Worm (Caenorhabditis elegans) whole organism, early embryonic: ENCODE data around the gene tald-1.
A peak's percentile ranks its signal among the peaks of the same experiment; 100 is the strongest.

Experiments
- B0310.2 ChIP-seq: sonication (generic microtip); optimal IDR thresholded peaks from 2 replicates; lab custom pipeline; 2016; ENCODE audit warnings: mild to moderate bottlenecking, missing genetic modification characterization, missing compliant biosample characterization
- F13C5.2 ChIP-seq: sonication (generic microtip); optimal IDR thresholded peaks from 2 replicates; lab custom pipeline; 2017; ENCODE audit warnings: mild to moderate bottlenecking, missing genetic modification characterization, inconsistent platforms, missing compliant biosample characterization
- aly-1 ChIP-seq: sonication (generic microtip); optimal IDR thresholded peaks from 2 replicates; lab custom pipeline; 2016; ENCODE audit warnings: missing genetic modification characterization, missing compliant biosample characterization
- ama-1 ChIP-seq: fragments of 150-350 bp; optimal IDR thresholded peaks from 2 replicates; lab custom pipeline; 2014
- ceh-13 ChIP-seq: fragments of 200-800 bp; sonication (Bioruptor generic); optimal IDR thresholded peaks from 2 replicates; lab custom pipeline; 2018; ENCODE audit warnings: mild to moderate bottlenecking, missing genetic modification characterization, missing compliant biosample characterization
- ceh-36 ChIP-seq: sonication (generic microtip); optimal IDR thresholded peaks from 2 replicates; lab custom pipeline; 2016; ENCODE audit warnings: missing genetic modification characterization, inconsistent platforms, missing compliant biosample characterization
- ets-7 ChIP-seq: sonication (generic microtip); optimal IDR thresholded peaks from 2 replicates; lab custom pipeline; 2016; ENCODE audit warnings: missing genotype, missing genetic modification characterization, missing compliant biosample characterization
- flt-1 ChIP-seq: fragments of 200-800 bp; sonication (Bioruptor generic); IDR thresholded peaks from 2 replicates; pipeline ENCODE4 v1.3.6; 2022; ENCODE audit warnings: missing genetic modification characterization, missing compliant biosample characterization
- hmbx-1 ChIP-seq: sonication (generic microtip); optimal IDR thresholded peaks from 2 replicates; lab custom pipeline; 2016; ENCODE audit warnings: mild to moderate bottlenecking, missing genetic modification characterization, missing compliant biosample characterization
- hmg-4 ChIP-seq: fragments of 200-800 bp; sonication (Bioruptor generic); optimal IDR thresholded peaks from 2 replicates; lab custom pipeline; 2018; ENCODE audit warnings: mild to moderate bottlenecking, missing genetic modification characterization, missing compliant biosample characterization
- hnd-1 ChIP-seq: sonication (generic microtip); optimal IDR thresholded peaks from 2 replicates; lab custom pipeline; 2016; ENCODE audit warnings: missing genetic modification characterization, missing compliant biosample characterization
- pes-1 ChIP-seq: fragments of 200-800 bp; sonication (Bioruptor generic); IDR thresholded peaks from 2 replicates; pipeline ENCODE4 v1.3.6; 2022; ENCODE audit warnings: missing genetic modification reagents, missing genetic modification characterization, missing compliant biosample characterization
- scrt-1 ChIP-seq: fragments of 200-800 bp; sonication (Bioruptor generic); IDR thresholded peaks from 2 replicates; pipeline ENCODE4 v1.3.6; 2022; ENCODE audit warnings: missing genetic modification characterization, missing compliant biosample characterization
- sea-1 ChIP-seq: fragments of 200-800 bp; sonication (Bioruptor generic); conservative IDR thresholded peaks from 2 replicates; pipeline ENCODE4 v1.3.6; 2022; ENCODE audit warnings: missing genetic modification characterization, missing compliant biosample characterization
- tbx-11 ChIP-seq: fragments of 200-800 bp; sonication (Bioruptor generic); IDR thresholded peaks from 2 replicates; pipeline ENCODE4 v1.3.6; 2022; ENCODE audit warnings: missing genetic modification characterization, missing compliant biosample characterization
- tbx-37 ChIP-seq: fragments of 200-800 bp; sonication (Bioruptor generic); conservative IDR thresholded peaks from 2 replicates; pipeline ENCODE4 v1.3.6; 2022; ENCODE audit warnings: missing genetic modification reagents, missing genetic modification characterization, missing compliant biosample characterization
- tra-4 ChIP-seq: sonication (generic microtip); optimal IDR thresholded peaks from 2 replicates; lab custom pipeline; 2017; ENCODE audit warnings: missing genetic modification characterization, missing compliant biosample characterization

The tald-1 gene

DNA sequence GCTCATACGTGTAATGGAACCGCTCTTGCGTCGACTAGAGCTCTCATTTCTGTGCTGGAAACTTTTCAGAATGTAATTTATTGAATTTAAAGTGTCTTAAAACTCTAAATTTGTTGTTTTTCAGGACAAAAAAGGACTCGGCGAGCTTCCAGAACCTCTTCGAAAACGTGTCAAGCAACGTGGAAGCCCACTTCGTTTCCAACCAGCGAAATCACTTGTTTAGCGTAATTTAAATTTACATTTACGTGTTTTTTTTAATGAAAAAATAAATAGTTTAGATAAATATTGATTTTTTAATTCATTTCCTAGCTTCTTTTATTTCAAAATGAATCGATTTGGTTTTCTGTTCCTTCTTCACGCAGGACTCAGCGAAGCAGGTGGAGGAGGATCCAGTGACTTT lies 26.8 kb upstream of the tald-1 start, which contains the start of gene F55F10.3:
TSS of gene F55F10.3 (plus strand) at position 301 of the 400 bp plus-strand sequence.
- TF ChIP-seq scrt-1 (GFP tag; lab: Robert Waterston, UW) = no peak
- no peak for TF ChIP-seq hmbx-1 (tag; lab: Kevin White, UChicago)
- no peak for TF ChIP-seq ets-7 (tag; lab: Kevin White, UChicago)
- TF ChIP-seq aly-1 (tag; lab: Kevin White, UChicago) = no peak
- TF ChIP-seq F13C5.2 (tag; lab: Kevin White, UChicago) = no peak
- no peak for TF ChIP-seq flt-1
- TF ChIP-seq ceh-13 (GFP tag; lab: Kevin White, UChicago) = no peak
- TF ChIP-seq hnd-1 (tag; lab: Kevin White, UChicago) = no peak
- TF ChIP-seq ceh-36 (tag; lab: Kevin White, UChicago) = no peak
- no peak for TF ChIP-seq tra-4 (tag; lab: Kevin White, UChicago)
- no peak for TF ChIP-seq tbx-11
- no peak for TF ChIP-seq ama-1
- TF ChIP-seq pes-1 (GFP tag; lab: Robert Waterston, UW) = no peak
- TF ChIP-seq tbx-37 (GFP tag; lab: Robert Waterston, UW) = no peak
- no peak for TF ChIP-seq sea-1
- TF ChIP-seq B0310.2 (tag; lab: Kevin White, UChicago) = no peak
- no peak for TF ChIP-seq hmg-4 (GFP tag; lab: Kevin White, UChicago)

DNA sequence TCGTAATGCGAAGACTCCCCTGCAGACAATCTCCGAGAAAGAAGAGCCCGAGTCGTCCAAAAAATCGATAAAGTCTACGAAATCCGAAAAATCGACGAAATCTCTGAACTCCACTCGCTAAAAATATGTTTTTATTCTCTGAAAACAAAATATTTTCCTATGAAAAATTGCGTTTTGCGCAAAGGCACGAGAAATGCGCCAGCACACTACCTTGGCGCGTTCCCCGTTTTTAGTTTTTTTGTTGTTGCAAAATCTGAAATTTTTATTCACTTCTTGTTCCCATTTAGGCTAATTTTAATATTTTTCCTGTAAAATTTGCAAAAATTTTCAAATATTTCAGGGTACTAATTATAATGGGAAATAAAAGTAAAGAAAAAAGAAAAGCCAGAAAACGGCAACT lies 26.0 kb upstream of the tald-1 start, which contains the start of gene F55F10.1:
TSS of gene F55F10.1 (plus strand) at position 341 of the 400 bp plus-strand sequence.
- TF ChIP-seq scrt-1 (GFP tag; lab: Robert Waterston, UW) (no peak), ceh-13 (GFP tag; lab: Kevin White, UChicago) (no peak), ceh-36 (tag; lab: Kevin White, UChicago) (no peak), tra-4 (tag; lab: Kevin White, UChicago) (no peak), ets-7 (tag; lab: Kevin White, UChicago) (no peak), F13C5.2 (tag; lab: Kevin White, UChicago) (no peak), tbx-37 (GFP tag; lab: Robert Waterston, UW) (no peak), ama-1 (no peak), hmg-4 (GFP tag; lab: Kevin White, UChicago) (no peak), flt-1 (no peak), aly-1 (tag; lab: Kevin White, UChicago) (no peak), hmbx-1 (tag; lab: Kevin White, UChicago) (no peak), sea-1 (no peak), pes-1 (GFP tag; lab: Robert Waterston, UW) (no peak), tbx-11 (no peak), hnd-1 (tag; lab: Kevin White, UChicago) (no peak), B0310.2 (tag; lab: Kevin White, UChicago) (no peak)

- TF ChIP-seq F13C5.2 (tag; lab: Kevin White, UChicago) (no peak), aly-1 (tag; lab: Kevin White, UChicago) (no peak), sea-1 (no peak), flt-1 (no peak), tbx-37 (GFP tag; lab: Robert Waterston, UW) (no peak), scrt-1 (GFP tag; lab: Robert Waterston, UW) (no peak), ets-7 (tag; lab: Kevin White, UChicago) (no peak), B0310.2 (tag; lab: Kevin White, UChicago) (no peak), ceh-36 (tag; lab: Kevin White, UChicago) (no peak), hmbx-1 (tag; lab: Kevin White, UChicago) (no peak), tbx-11 (no peak), hmg-4 (GFP tag; lab: Kevin White, UChicago) (no peak), hnd-1 (tag; lab: Kevin White, UChicago) (no peak), tra-4 (tag; lab: Kevin White, UChicago) (no peak), pes-1 (GFP tag; lab: Robert Waterston, UW) (no peak)
Measured at ce11 chrIV:4369116-4369515, 17.3 kb upstream of the tald-1 start.

ce11 chrIV:4388854-4389253 lies 2.4 kb downstream of the tald-1 start:
- peak; percentile 2 for TF ChIP-seq ama-1

DNA sequence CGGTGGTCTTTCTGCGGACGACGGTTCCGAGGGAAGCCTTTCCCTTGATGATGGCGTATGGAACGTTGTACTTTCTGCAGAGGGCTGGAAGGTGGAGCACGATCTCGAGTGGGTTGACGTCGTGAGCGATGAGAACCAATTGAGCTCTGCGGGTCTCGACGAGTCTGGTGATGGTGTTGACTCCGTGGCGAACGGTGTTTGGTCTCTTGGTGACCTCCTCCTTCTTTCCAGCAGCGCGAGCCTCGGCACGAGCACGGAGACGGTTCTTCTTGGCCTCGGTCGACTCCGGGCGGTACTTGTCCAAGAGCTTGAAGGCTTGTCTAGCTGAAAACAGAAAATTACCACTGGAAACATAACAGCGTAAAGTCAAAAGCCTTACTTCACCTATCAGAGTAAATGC lies 3.0 kb downstream of the tald-1 start:
- TF ChIP-seq sea-1 = 0 out of 2 replicates have a peak, but pooled peaks have one; percentile 9

DNA sequence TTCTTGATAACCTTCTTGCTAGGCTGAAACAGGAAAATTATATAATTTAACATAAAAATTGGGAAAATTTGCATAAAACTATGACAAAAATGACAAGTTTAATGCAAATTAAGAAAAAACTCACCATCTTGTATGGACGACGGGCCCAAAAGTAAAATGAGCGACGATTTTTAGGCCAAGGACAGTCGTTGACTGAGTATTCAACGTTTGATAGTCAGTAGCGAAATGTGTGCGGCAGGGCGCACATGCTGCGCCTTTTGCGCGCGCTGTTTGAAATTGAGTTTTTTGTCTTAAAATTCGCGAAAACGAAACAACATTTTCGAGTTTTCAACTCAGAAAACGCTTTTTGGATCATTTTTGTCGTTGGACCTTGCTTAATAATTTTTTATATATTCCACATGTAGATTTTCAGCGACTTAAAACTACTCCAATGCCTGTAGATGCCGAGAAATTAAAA lies 4.0 kb downstream of the tald-1 start, which contains the start of the genes rpl-7A and set-21:
TSS of gene rpl-7A (minus strand) at position 153 of the 457 bp plus-strand sequence.
TSS of gene set-21 (plus strand) at position 407 of the 457 bp plus-strand sequence.
- TF ChIP-seq tra-4 (tag; lab: Kevin White, UChicago) = no peak
- peak; percentile 86 for TF ChIP-seq F13C5.2 (tag; lab: Kevin White, UChicago)
- no peak for TF ChIP-seq ceh-13 (GFP tag; lab: Kevin White, UChicago)
- TF ChIP-seq scrt-1 (GFP tag; lab: Robert Waterston, UW) = 0 out of 2 replicates have a peak, but pooled peaks have one; percentile 28
- TF ChIP-seq ceh-36 (tag; lab: Kevin White, UChicago) = no peak
- TF ChIP-seq sea-1 = peak; percentile 74; the same call in 1 of the 2 replicates
- TF ChIP-seq ets-7 (tag; lab: Kevin White, UChicago) = no peak
- TF ChIP-seq ama-1 = no peak
- TF ChIP-seq tbx-11 = no peak
- TF ChIP-seq flt-1 = peak; percentile 52
- peak; percentile 51 for TF ChIP-seq tbx-37 (GFP tag; lab: Robert Waterston, UW)
- no peak for TF ChIP-seq hmbx-1 (tag; lab: Kevin White, UChicago)
- no peak for TF ChIP-seq hnd-1 (tag; lab: Kevin White, UChicago)
- TF ChIP-seq B0310.2 (tag; lab: Kevin White, UChicago) = peak; percentile 18
- peak; percentile 57 for TF ChIP-seq hmg-4 (GFP tag; lab: Kevin White, UChicago)
- peak; percentile 74 for TF ChIP-seq pes-1 (GFP tag; lab: Robert Waterston, UW)
- no peak for TF ChIP-seq aly-1 (tag; lab: Kevin White, UChicago)

DNA sequence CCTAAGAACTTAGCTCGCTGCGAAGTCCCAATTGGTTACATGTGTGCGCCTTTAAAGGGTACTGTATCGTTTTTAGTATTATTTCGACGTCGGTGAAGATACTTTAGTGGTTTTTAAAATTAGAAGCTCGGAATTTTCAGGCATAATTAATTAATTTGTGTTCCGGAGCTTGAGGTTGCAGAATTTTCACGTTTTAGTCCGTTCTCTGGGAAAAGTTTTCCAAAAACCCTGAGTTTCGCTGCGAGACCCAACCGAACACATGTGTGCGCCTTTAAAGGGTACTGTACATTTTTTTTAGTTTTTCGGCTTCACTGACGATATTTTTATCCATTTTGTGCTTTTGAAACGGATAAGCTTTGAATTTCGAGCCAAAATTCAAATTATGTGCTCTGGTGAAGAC lies 7.0 kb downstream of the tald-1 start:
- TF ChIP-seq ets-7 (tag; lab: Kevin White, UChicago) (no peak), B0310.2 (tag; lab: Kevin White, UChicago) (no peak), tra-4 (tag; lab: Kevin White, UChicago) (no peak), hmbx-1 (tag; lab: Kevin White, UChicago) (no peak), aly-1 (tag; lab: Kevin White, UChicago) (no peak), ceh-36 (tag; lab: Kevin White, UChicago) (no peak), sea-1 (no peak), flt-1 (no peak), ceh-13 (GFP tag; lab: Kevin White, UChicago) (no peak), tbx-11 (no peak), hmg-4 (GFP tag; lab: Kevin White, UChicago) (no peak), tbx-37 (GFP tag; lab: Robert Waterston, UW) (no peak), scrt-1 (GFP tag; lab: Robert Waterston, UW) (no peak), F13C5.2 (tag; lab: Kevin White, UChicago) (no peak), ama-1 (no peak), pes-1 (GFP tag; lab: Robert Waterston, UW) (no peak), hnd-1 (tag; lab: Kevin White, UChicago) (no peak)
